Fruit fly (Drosophila melanogaster) whole organism, embryonic: Measurements from ENCODE around the gene CG31948.

Experiments
- Adf1 ChIP-seq: fragments of 200-800 bp; sonication (Bioruptor generic); IDR thresholded peaks from 2 replicates; pipeline ENCODE4 v1.3.6; 2022; ENCODE audit warnings: missing biosample characterization, missing genetic modification characterization
- CG10267 ChIP-seq: fragments of 200-800 bp; sonication (Bioruptor generic); optimal IDR thresholded peaks from 2 replicates; lab custom pipeline; 2018; ENCODE audit warnings: missing biosample characterization, mild to moderate bottlenecking, missing genetic modification characterization, moderate library complexity
- CG14441 ChIP-seq: fragments of 200-800 bp; sonication (Bioruptor generic); IDR thresholded peaks from 2 replicates; pipeline ENCODE4 v1.3.6; 2022; ENCODE audit warnings: missing biosample characterization, missing genetic modification characterization
- CG15269 ChIP-seq: fragments of 200-800 bp; sonication (Bioruptor generic); optimal IDR thresholded peaks from 2 replicates; lab custom pipeline; 2018; ENCODE audit warnings: missing biosample characterization, mild to moderate bottlenecking, missing genetic modification characterization, moderate library complexity
- CG32772 ChIP-seq: fragments of 200-800 bp; sonication (Bioruptor generic); IDR thresholded peaks from 2 replicates; pipeline ENCODE4 v1.3.6; 2022; ENCODE audit warnings: missing biosample characterization, missing genetic modification characterization
- CG34224 ChIP-seq: fragments of 200-800 bp; sonication (Bioruptor generic); IDR thresholded peaks from 3 replicates; pipeline ENCODE4 v1.3.6; 2022; ENCODE audit warnings: missing biosample characterization, missing genetic modification characterization; ENCODE audit not compliant: partially characterized antibody
- CG4360 ChIP-seq: fragments of 200-800 bp; sonication (Bioruptor generic); IDR thresholded peaks from 2 replicates; pipeline ENCODE4 v1.3.6; 2022; ENCODE audit warnings: missing biosample characterization, missing genetic modification characterization
- CG6683 ChIP-seq: fragments of 200-800 bp; sonication (Bioruptor generic); optimal IDR thresholded peaks from 2 replicates; lab custom pipeline; 2017; ENCODE audit warnings: missing biosample characterization, mild to moderate bottlenecking, missing genetic modification characterization, missing genetic modification reagents
- CG6791 ChIP-seq: fragments of 200-800 bp; sonication (Bioruptor generic); IDR thresholded peaks from 3 replicates; pipeline ENCODE4 v1.3.6; 2022; ENCODE audit warnings: missing biosample characterization, missing genetic modification characterization; ENCODE audit not compliant: partially characterized antibody
- CG6813 ChIP-seq: fragments of 200-800 bp; sonication (Bioruptor generic); optimal IDR thresholded peaks from 2 replicates; lab custom pipeline; 2017; ENCODE audit warnings: missing biosample characterization, missing genetic modification characterization, mild to moderate bottlenecking, moderate library complexity, missing genetic modification reagents
- CG8290 ChIP-seq, 3 experiments: fragments of 200-800 bp; sonication (Bioruptor generic); optimal IDR thresholded peaks; 2 replicates each; lab custom pipeline; 2016 to 2019; ENCODE audit warnings: missing biosample characterization in 3 of 3, missing genetic modification characterization in 3 of 3, mild to moderate bottlenecking in 2 of 3, moderate library complexity in 1 of 3
- CG9932 ChIP-seq: fragments of 200-800 bp; sonication (Bioruptor generic); IDR thresholded peaks from 2 replicates; pipeline ENCODE4 v1.3.6; 2022; ENCODE audit warnings: missing biosample characterization, missing genetic modification characterization
- D ChIP-seq, 2 experiments: fragments of 200-800 bp in 1 of 2; fragments of >200 bp in 1 of 2; sonication (Bioruptor generic) in 1 of 2; optimal IDR thresholded peaks; 2 replicates in 1 of 2; 3 replicates in 1 of 2; lab custom pipeline; 2017; ENCODE audit warnings: mild to moderate bottlenecking in 1 of 2, missing biosample characterization in 1 of 2, missing genetic modification characterization in 1 of 2, missing genetic modification reagents in 1 of 2
- Doc3 ChIP-seq: fragments of 200-800 bp; sonication (Bioruptor generic); IDR thresholded peaks from 3 replicates; pipeline ENCODE4 v1.3.6; 2022; ENCODE audit warnings: missing biosample characterization, missing genetic modification characterization; ENCODE audit not compliant: partially characterized antibody
- Drgx ChIP-seq: fragments of 200-800 bp; sonication (Bioruptor generic); IDR thresholded peaks from 2 replicates; pipeline ENCODE4 v1.3.6; 2022; ENCODE audit warnings: missing biosample characterization, missing genetic modification characterization
- E2f1 ChIP-seq: fragments of 200-800 bp; sonication (Bioruptor generic); IDR thresholded peaks from 2 replicates; pipeline ENCODE4 v1.3.6; 2022; ENCODE audit warnings: missing biosample characterization, missing genetic modification characterization
- Eip74EF ChIP-seq, 2 experiments: fragments of 200-800 bp in 1 of 2; fragments of >200 bp in 1 of 2; sonication (Bioruptor generic) in 1 of 2; optimal IDR thresholded peaks; 2 replicates each; lab custom pipeline; 2017 to 2019; ENCODE audit warnings: missing biosample characterization in 2 of 2, missing genetic modification characterization in 2 of 2, mild to moderate bottlenecking in 1 of 2, moderate library complexity in 1 of 2
- GATAe ChIP-seq: fragments of 200-800 bp; sonication (Bioruptor generic); conservative IDR thresholded peaks from 2 replicates; pipeline ENCODE4 v1.3.6; 2022; ENCODE audit warnings: missing biosample characterization, missing genetic modification characterization
- Nf-YB ChIP-seq: fragments of 200-800 bp; sonication (Bioruptor generic); optimal IDR thresholded peaks from 3 replicates; lab custom pipeline; 2019; ENCODE audit warnings: missing biosample characterization, mild to moderate bottlenecking, missing genetic modification characterization, moderate library complexity
- Nf-YC ChIP-seq: fragments of 200-800 bp; optimal IDR thresholded peaks from 3 replicates; lab custom pipeline; 2019; ENCODE audit warnings: missing biosample characterization, mild to moderate bottlenecking, missing genetic modification characterization, moderate library complexity
- NfI ChIP-seq: fragments of 200-800 bp; sonication (Bioruptor generic); optimal IDR thresholded peaks from 3 replicates; lab custom pipeline; 2018; ENCODE audit warnings: missing biosample characterization, mild to moderate bottlenecking, missing genetic modification characterization, moderate library complexity
- Scr ChIP-seq: fragments of 200-800 bp; sonication (Bioruptor generic); IDR thresholded peaks from 2 replicates; pipeline ENCODE4 v1.3.6; 2022; ENCODE audit warnings: missing biosample characterization, missing genetic modification characterization; ENCODE audit not compliant: partially characterized antibody
- Taf1 ChIP-seq: fragments of 200-800 bp; sonication (Bioruptor generic); IDR thresholded peaks from 2 replicates; pipeline ENCODE4 v1.3.6; 2022; ENCODE audit warnings: missing biosample characterization, missing genetic modification characterization
- abd-A ChIP-seq: fragments of 200-800 bp; sonication (Bioruptor generic); optimal IDR thresholded peaks from 3 replicates; lab custom pipeline; 2019; ENCODE audit warnings: missing biosample characterization, mild to moderate bottlenecking, missing genetic modification characterization, moderate library complexity
- caup ChIP-seq: fragments of 200-800 bp; sonication (Bioruptor generic); optimal IDR thresholded peaks from 3 replicates; lab custom pipeline; 2017; ENCODE audit warnings: missing biosample characterization, mild to moderate bottlenecking, missing genetic modification characterization, moderate library complexity; ENCODE audit not compliant: severe bottlenecking
- cg ChIP-seq: fragments of 200-800 bp; sonication (Bioruptor generic); optimal IDR thresholded peaks from 3 replicates; lab custom pipeline; 2019; ENCODE audit warnings: missing biosample characterization, mild to moderate bottlenecking, missing genetic modification characterization, moderate library complexity
- chinmo ChIP-seq: fragments of 200-800 bp; sonication (Bioruptor generic); IDR thresholded peaks from 4 replicates; pipeline ENCODE4 v1.3.6; 2022; ENCODE audit warnings: missing biosample characterization, missing genetic modification characterization; ENCODE audit not compliant: partially characterized antibody
- eve ChIP-seq, 2 experiments: fragments of >200 bp; optimal IDR thresholded peaks; 2 replicates each; lab custom pipeline; 2017; ENCODE audit warnings: missing biosample characterization in 2 of 2, missing genetic modification characterization in 2 of 2
- ken ChIP-seq: fragments of 200-800 bp; sonication (Bioruptor generic); IDR thresholded peaks from 3 replicates; pipeline ENCODE4 v1.3.6; 2022; ENCODE audit warnings: missing biosample characterization, missing genetic modification characterization
- kni ChIP-seq: fragments of 200-800 bp; sonication (Bioruptor generic); optimal IDR thresholded peaks from 3 replicates; lab custom pipeline; 2017; ENCODE audit warnings: mild to moderate bottlenecking, missing biosample characterization, missing genetic modification reagents, missing genetic modification characterization
- pb ChIP-seq: fragments of 200-800 bp; sonication (Bioruptor generic); optimal IDR thresholded peaks from 3 replicates; lab custom pipeline; 2016; ENCODE audit warnings: missing biosample characterization, missing genetic modification characterization
- sqz ChIP-seq: fragments of 200-800 bp; sonication (Bioruptor generic); optimal IDR thresholded peaks from 3 replicates; lab custom pipeline; 2018; ENCODE audit warnings: missing biosample characterization, mild to moderate bottlenecking, missing genetic modification characterization
- tll ChIP-seq, 2 experiments: fragments of 200-800 bp in 1 of 2; fragments of >200 bp in 1 of 2; sonication (Bioruptor generic) in 1 of 2; optimal IDR thresholded peaks; 2 replicates each; lab custom pipeline; 2017 to 2019; ENCODE audit warnings: missing biosample characterization in 2 of 2, missing genetic modification characterization in 2 of 2, mild to moderate bottlenecking in 1 of 2, moderate library complexity in 1 of 2
- twi ChIP-seq: fragments of 200-800 bp; optimal IDR thresholded peaks from 2 replicates; lab custom pipeline; 2019; ENCODE audit warnings: missing biosample characterization, mild to moderate bottlenecking, missing genetic modification characterization, moderate library complexity
- z ChIP-seq: fragments of 200-800 bp; sonication (Bioruptor generic); IDR thresholded peaks from 3 replicates; pipeline ENCODE4 v1.3.6; 2022; ENCODE audit warnings: missing biosample characterization, missing genetic modification characterization
- zen ChIP-seq: fragments of 200-800 bp; sonication (Bioruptor generic); optimal IDR thresholded peaks from 3 replicates; lab custom pipeline; 2018; ENCODE audit warnings: missing biosample characterization, mild to moderate bottlenecking, missing genetic modification characterization, moderate library complexity

Gene CG31948

dm6 chr2L:2450723-2451379 lies 34.3 kb upstream of the CG31948 start (continued):
- peak; percentile 46; the same call in 2 of the 3 replicates for TF ChIP-seq CG34224 (GFP tag; lab: Robert Waterston, UW)
- no peak for TF ChIP-seq CG14441 (GFP tag; lab: Robert Waterston, UW)
- TF ChIP-seq NfI (GFP tag; lab: Kevin White, UChicago) = no peak
- peak; percentile 41; the same call in 1 of the 2 replicates for TF ChIP-seq Drgx (GFP tag; lab: Robert Waterston, UW)
- no peak for TF ChIP-seq caup (GFP tag; lab: Kevin White, UChicago)
- TF ChIP-seq Doc3 (GFP tag; lab: Robert Waterston, UW) = 0 out of 3 replicates have a peak, but pooled peaks have one; percentile 24
- no peak for TF ChIP-seq E2f1 (GFP tag; lab: Robert Waterston, UW)
- peak; percentile 5 for TF ChIP-seq CG6813
- peak; percentile 86; the same call in 3 of the 4 replicates for TF ChIP-seq chinmo (GFP tag; lab: Robert Waterston, UW)
- peak; percentile 98 for TF ChIP-seq z
- TF ChIP-seq CG6683 = no peak
- peak in 1 of 2 experiments; percentile 22 for TF ChIP-seq Eip74EF (GFP tag; optimal IDR thresholded peaks at IDR 0.05; lab: Kevin White, UChicago)
- TF ChIP-seq abd-A (tag; lab: Kevin White, UChicago) = peak; percentile 13
- TF ChIP-seq CG32772 = no peak
- peak; percentile 65; the same call in 2 of the 3 replicates for TF ChIP-seq CG6791 (GFP tag; lab: Robert Waterston, UW)
- TF ChIP-seq CG15269 (tag; lab: Kevin White, UChicago) = no peak
- TF ChIP-seq Scr = peak; percentile 51; the same call in 1 of the 2 replicates
- TF ChIP-seq CG10267 (tag; lab: Kevin White, UChicago) = no peak
- TF ChIP-seq CG8290 (GFP tag; optimal IDR thresholded peaks at IDR 0.05; lab: Kevin White, UChicago) = no peak
- TF ChIP-seq CG8290 (tag; optimal IDR thresholded peaks at IDR 0.05; lab: Kevin White, UChicago) = peak in 1 of 2 experiments; percentile 36
- TF ChIP-seq Adf1 (GFP tag; lab: Robert Waterston, UW) = peak; percentile 70
- TF ChIP-seq, all 482 proteins: peak for 50

- TF ChIP-seq tll (GFP tag; optimal IDR thresholded peaks at IDR 0.05; lab: Kevin White, UChicago) (peak in 1 of 2 experiments; percentile 89), twi (tag; lab: Kevin White, UChicago) (peak; percentile 2), cg (GFP tag; lab: Kevin White, UChicago) (peak; percentile 71), Nf-YB (GFP tag; lab: Kevin White, UChicago) (peak; percentile 89), CG9932 (GFP tag; lab: Robert Waterston, UW) (no peak), pb (GFP tag; lab: Kevin White, UChicago) (no peak), CG4360 (GFP tag; lab: Robert Waterston, UW) (peak; percentile 61), D (optimal IDR thresholded peaks at IDR 0.05; lab: Kevin White, UChicago) (peak; percentile 47), D (GFP tag; optimal IDR thresholded peaks at IDR 0.05; lab: Kevin White, UChicago) (no peak), kni (GFP tag; lab: Kevin White, UChicago) (peak; percentile 33), Taf1 (GFP tag; lab: Robert Waterston, UW) (no peak), Nf-YC (tag; lab: Kevin White, UChicago) (peak; percentile 70), z (peak; percentile 80), sqz (GFP tag; lab: Kevin White, UChicago) (peak; percentile 26), eve (GFP tag; optimal IDR thresholded peaks at IDR 0.05; lab: Kevin White, UChicago) (no peak), ken (GFP tag; lab: Robert Waterston, UW) (no peak), GATAe (GFP tag; lab: Robert Waterston, UW) (no peak), zen (peak; percentile 66)
Measured at dm6 chr2L:2449665-2450064, 33.1 kb upstream of the CG31948 start.
